Fruit fly (Drosophila melanogaster) Kc167 (cell line): ENCODE results near the gene CG9967.

Source experiments
- Myc ChIP-seq: fragments of >200 bp; optimal IDR thresholded peaks from 2 replicates; lab custom pipeline; 2017; ENCODE audit warnings: missing external identifiers
- Sin3A ChIP-seq: fragments of >200 bp; optimal IDR thresholded peaks from 2 replicates; lab custom pipeline; 2018; ENCODE audit warnings: missing external identifiers
- h ChIP-seq: fragments of >200 bp; optimal IDR thresholded peaks from 3 replicates; lab custom pipeline; 2018; ENCODE audit warnings: missing external identifiers
- insv ChIP-seq: fragments of >200 bp; optimal IDR thresholded peaks from 3 replicates; lab custom pipeline; 2018; ENCODE audit warnings: missing external identifiers
- psq ChIP-seq: fragments of >200 bp; optimal IDR thresholded peaks from 2 replicates; lab custom pipeline; 2017; ENCODE audit warnings: missing external identifiers
- ttk ChIP-seq: sonication (Bioruptor generic); optimal IDR thresholded peaks from 2 replicates; lab custom pipeline; 2017; ENCODE audit warnings: missing external identifiers

CG9967 gene

dm6 chr2L:2362808-2363394, 5.7 kb upstream of the CG9967 start:
- no peak for TF ChIP-seq Myc
- no peak for TF ChIP-seq h (lab: Kevin White, UChicago)
- no peak for TF ChIP-seq Sin3A (lab: Kevin White, UChicago)
- no peak for TF ChIP-seq ttk (lab: Kevin White, UChicago)
- no peak for TF ChIP-seq insv (lab: Kevin White, UChicago)
- no peak for TF ChIP-seq psq

- TF ChIP-seq h (lab: Kevin White, UChicago) = no peak
- TF ChIP-seq Sin3A (lab: Kevin White, UChicago) = no peak
- TF ChIP-seq Myc = no peak
- no peak for TF ChIP-seq ttk (lab: Kevin White, UChicago)
- no peak for TF ChIP-seq psq
- no peak for TF ChIP-seq insv (lab: Kevin White, UChicago)
These were observed 5.0 kb upstream of the CG9967 start for dm6 chr2L:2361893-2362807.

dm6 chr2L:2348479-2348878, 8.7 kb downstream of the CG9967 start:
- TF ChIP-seq insv (lab: Kevin White, UChicago) (no peak), Sin3A (lab: Kevin White, UChicago) (no peak), Myc (no peak), psq (no peak), h (lab: Kevin White, UChicago) (no peak), ttk (lab: Kevin White, UChicago) (no peak)

- TF ChIP-seq psq (no peak), insv (lab: Kevin White, UChicago) (no peak), Myc (no peak), Sin3A (lab: Kevin White, UChicago) (no peak), h (lab: Kevin White, UChicago) (no peak), ttk (lab: Kevin White, UChicago) (no peak)
These were observed 43.0 kb downstream of the CG9967 start for dm6 chr2L:2314165-2314564.

- TF ChIP-seq insv (lab: Kevin White, UChicago) (no peak), Sin3A (lab: Kevin White, UChicago) (no peak)
These were observed 45.7 kb downstream of the CG9967 start, which contains the start of gene eys for dm6 chr2L:2311449-2311848. Gene eys (plus strand): TSS chr2L:2311680.

dm6 chr2L:2307648-2308047, 49.5 kb downstream of the CG9967 start, which contains the start of gene CG16995:
Gene CG16995 (plus strand): TSS chr2L:2307948.
- TF ChIP-seq Myc (no peak), ttk (lab: Kevin White, UChicago) (no peak), insv (lab: Kevin White, UChicago) (no peak), Sin3A (lab: Kevin White, UChicago) (no peak), psq (no peak), h (lab: Kevin White, UChicago) (no peak)

- TF ChIP-seq ttk (lab: Kevin White, UChicago) (no peak), psq (no peak), Sin3A (lab: Kevin White, UChicago) (no peak), Myc (no peak), h (lab: Kevin White, UChicago) (no peak), insv (lab: Kevin White, UChicago) (no peak)
These were observed 57.4 kb downstream of the CG9967 start, which contains the start of gene CG31949 for dm6 chr2L:2299803-2300202. Gene CG31949 (plus strand): TSS chr2L:2300103.

- TF ChIP-seq Myc (no peak), insv (lab: Kevin White, UChicago) (no peak), Sin3A (lab: Kevin White, UChicago) (no peak), h (lab: Kevin White, UChicago) (no peak), psq (no peak), ttk (lab: Kevin White, UChicago) (no peak)
These were observed 66.5 kb downstream of the CG9967 start, which contains the start of gene robl22E for dm6 chr2L:2290638-2291037. Gene robl22E (minus strand): TSS chr2L:2290738.

- no peak for TF ChIP-seq h (lab: Kevin White, UChicago)
- TF ChIP-seq ttk (lab: Kevin White, UChicago) = no peak
- no peak for TF ChIP-seq Myc
- no peak for TF ChIP-seq Sin3A (lab: Kevin White, UChicago)
- no peak for TF ChIP-seq insv (lab: Kevin White, UChicago)
- TF ChIP-seq psq = no peak
These were observed 67.8 kb downstream of the CG9967 start, which contains the start of gene CG17237 for dm6 chr2L:2289316-2289715. Gene CG17237 (minus strand): TSS chr2L:2289416.

dm6 chr2L:2287807-2288206, 69.3 kb downstream of the CG9967 start, which contains the start of gene CG42658:
Gene CG42658 (minus strand): TSS chr2L:2287907.
- TF ChIP-seq ttk (lab: Kevin White, UChicago) (no peak), Myc (no peak), Sin3A (lab: Kevin White, UChicago) (no peak), h (lab: Kevin White, UChicago) (no peak), insv (lab: Kevin White, UChicago) (no peak), psq (no peak)

- TF ChIP-seq psq (no peak), insv (lab: Kevin White, UChicago) (no peak), h (lab: Kevin White, UChicago) (no peak), Sin3A (lab: Kevin White, UChicago) (no peak), Myc (no peak), ttk (lab: Kevin White, UChicago) (no peak)
These were observed 70.4 kb downstream of the CG9967 start, which contains the start of gene CG31681 for dm6 chr2L:2286773-2287172. Gene CG31681 (minus strand): TSS chr2L:2286873.

dm6 chr2L:2284863-2285262, 72.3 kb downstream of the CG9967 start, which contains the start of gene CG4271:
Gene CG4271 (plus strand): TSS chr2L:2285163.
- no peak for TF ChIP-seq psq
